Worm (Caenorhabditis elegans): ENCODE results near the gene lurp-3.
A peak's percentile ranks its signal among the peaks of the same experiment; 100 is the strongest.

lurp-3 gene

ce11 chrV:13468190-13468765 is 12.7 kb downstream of the lurp-3 start, which contains the start of the genes F25H9.6 and F25H9.7 (continued):
- TF ChIP-seq sptf-2 (GFP tag; optimal IDR thresholded peaks at IDR 0.05) (no peak), bed-2 (GFP tag; IDR thresholded peaks at IDR 0.05) (peak; percentile 91; the same call in 1 of the 2 replicates), Y56A3A.18 (GFP tag; IDR thresholded peaks at IDR 0.05) (0 out of 2 replicates have a peak, but pooled peaks have one; percentile 57), let-526 (GFP tag; IDR thresholded peaks at IDR 0.05) (peak; percentile 77), let-607 (tag; optimal IDR thresholded peaks at IDR 0.05) (peak in 1 of 2 experiments; percentile 71), attf-3 (GFP tag; conservative IDR thresholded peaks at IDR 0.05) (peak; percentile 78), F57A8.1 (GFP tag; optimal IDR thresholded peaks at IDR 0.05) (no peak), chd-7 (tag; optimal IDR thresholded peaks at IDR 0.05) (peak; percentile 83), ZK185.1 (tag; optimal IDR thresholded peaks at IDR 0.05; ENCODE audit: poor library complexity, severe bottlenecking) (peak; percentile 95), nfya-1 (tag; optimal IDR thresholded peaks at IDR 0.05; ENCODE audit: borderline replicate concordance, insufficient read depth) (no peak), madf-10 (tag; optimal IDR thresholded peaks at IDR 0.05) (peak; percentile 74), madf-8 (GFP tag; conservative IDR thresholded peaks at IDR 0.05) (peak; percentile 63), ceh-91 (GFP tag; IDR thresholded peaks at IDR 0.05) (peak; percentile 51; the same call in 1 of the 2 replicates), ceh-79 (tag; optimal IDR thresholded peaks at IDR 0.05) (peak; percentile 49), snpc-1.1 (tag; optimal IDR thresholded peaks at IDR 0.05; ENCODE audit: insufficient read depth) (no peak), nhr-90 (tag; optimal IDR thresholded peaks at IDR 0.05) (no peak), pbrm-1 (GFP tag; IDR thresholded peaks at IDR 0.05) (peak; percentile 70; the same call in 1 of the 2 replicates), nhr-120 (GFP tag; IDR thresholded peaks at IDR 0.05) (0 out of 2 replicates have a peak, but pooled peaks have one; percentile 58), sea-2 (GFP tag; IDR thresholded peaks at IDR 0.05) (peak; percentile 47; the same call in 1 of the 2 replicates), ceh-27 (GFP tag; optimal IDR thresholded peaks at IDR 0.05) (peak; percentile 95), dpff-1 (tag; optimal IDR thresholded peaks at IDR 0.05) (no peak), somi-1 (GFP tag; optimal IDR thresholded peaks at IDR 0.05) (peak; percentile 53), T07F8.4 (tag; optimal IDR thresholded peaks at IDR 0.05) (no peak), tlf-1 (GFP tag; optimal IDR thresholded peaks at IDR 0.05) (peak; percentile 70), athp-1 (tag; optimal IDR thresholded peaks at IDR 0.05) (peak; percentile 79), snpc-3.4 (tag; optimal IDR thresholded peaks at IDR 0.05) (peak; percentile 51), egrh-3 (GFP tag; IDR thresholded peaks at IDR 0.05) (no peak; the same call in 1 of the 2 replicates), F49E8.2 (tag; optimal IDR thresholded peaks at IDR 0.05; ENCODE audit: insufficient read depth) (no peak), hmg-1.2 (GFP tag; IDR thresholded peaks at IDR 0.05) (0 out of 2 replicates have a peak, but pooled peaks have one; percentile 29), ztf-18 (tag; optimal IDR thresholded peaks at IDR 0.05) (peak; percentile 12), ets-4 (GFP tag; optimal IDR thresholded peaks at IDR 0.05) (no peak), C17E4.6 (GFP tag; IDR thresholded peaks at IDR 0.05) (peak; percentile 24; the same call in 1 of the 2 replicates), ztf-28 (GFP tag; IDR thresholded peaks at IDR 0.05) (0 out of 2 replicates have a peak, but pooled peaks have one; percentile 70), ccch-3 (GFP tag; optimal IDR thresholded peaks at IDR 0.05) (peak; percentile 99), die-1 (tag; optimal IDR thresholded peaks at IDR 0.05) (no peak), akir-1 (GFP tag; optimal IDR thresholded peaks at IDR 0.05) (peak; percentile 91), ztf-6 (GFP tag; IDR thresholded peaks at IDR 0.05) (no peak), ceh-100 (GFP tag; IDR thresholded peaks at IDR 0.05) (peak; percentile 79), unc-62 (GFP tag; optimal IDR thresholded peaks at IDR 0.05) (no peak), sdz-38 (tag; optimal IDR thresholded peaks at IDR 0.05) (no peak), F37B4.10 (GFP tag; IDR thresholded peaks at IDR 0.05) (no peak), F10E7.11 (tag; optimal IDR thresholded peaks at IDR 0.05) (peak; percentile 22), rec-8 (tag; optimal IDR thresholded peaks at IDR 0.05) (peak; percentile 31 to 92), pha-4 (tag; optimal IDR thresholded peaks at IDR 0.05) (no peak), ama-1 (optimal IDR thresholded peaks at IDR 0.05) (no peak), ama-1 (GFP tag; optimal IDR thresholded peaks at IDR 0.05) (peak in 1 of 2 experiments; percentile 63), fkh-3 (tag; optimal IDR thresholded peaks at IDR 0.05) (no peak)
